Fruit fly (Drosophila melanogaster) whole organism, embryonic: ENCODE results near the gene synr.

ENCODE experiments used
- Bgb ChIP-seq: fragments of 200-800 bp; sonication (Bioruptor generic); IDR thresholded peaks from 2 replicates; pipeline ENCODE4 v1.3.6; 2022; ENCODE audit warnings: missing biosample characterization, missing genetic modification characterization; ENCODE audit not compliant: partially characterized antibody
- BtbVII ChIP-seq: fragments of 200-800 bp; sonication (Bioruptor generic); optimal IDR thresholded peaks from 3 replicates; lab custom pipeline; 2017; ENCODE audit warnings: missing biosample characterization, mild to moderate bottlenecking, missing genetic modification characterization
- CG10959 ChIP-seq: fragments of 200-800 bp; sonication (Bioruptor generic); IDR thresholded peaks from 2 replicates; pipeline ENCODE4 v1.3.6; 2022; ENCODE audit warnings: missing biosample characterization, missing genetic modification characterization
- CG11723 ChIP-seq: fragments of 200-800 bp; sonication (Bioruptor generic); optimal IDR thresholded peaks from 2 replicates; lab custom pipeline; 2017; ENCODE audit warnings: missing biosample characterization, mild to moderate bottlenecking, missing genetic modification characterization
- CG14050 ChIP-seq: fragments of 200-800 bp; sonication (Bioruptor generic); IDR thresholded peaks from 3 replicates; pipeline ENCODE4 v1.3.6; 2022; ENCODE audit warnings: missing biosample characterization, missing genetic modification characterization
- CG15479 ChIP-seq: fragments of 200-800 bp; sonication (Bioruptor generic); optimal IDR thresholded peaks from 3 replicates; lab custom pipeline; 2019; ENCODE audit warnings: missing biosample characterization, mild to moderate bottlenecking, missing genetic modification characterization, moderate library complexity
- CG15514 ChIP-seq: fragments of 200-800 bp; sonication (Bioruptor generic); optimal IDR thresholded peaks from 3 replicates; lab custom pipeline; 2017; ENCODE audit warnings: missing biosample characterization, missing genetic modification characterization, mild to moderate bottlenecking, moderate library complexity, missing genetic modification reagents
- CG15601 ChIP-seq: fragments of 200-800 bp; sonication (Bioruptor generic); optimal IDR thresholded peaks from 3 replicates; lab custom pipeline; 2019; ENCODE audit warnings: missing biosample characterization, mild to moderate bottlenecking, missing genetic modification characterization, moderate library complexity
- CG1647 ChIP-seq: fragments of 200-800 bp; sonication (Bioruptor generic); optimal IDR thresholded peaks from 3 replicates; lab custom pipeline; 2016; ENCODE audit warnings: missing biosample characterization, missing genetic modification characterization
- CG16813 ChIP-seq: fragments of 200-800 bp; sonication (Bioruptor generic); IDR thresholded peaks from 3 replicates; pipeline ENCODE4 v1.3.6; 2022; ENCODE audit warnings: missing biosample characterization, missing genetic modification characterization; ENCODE audit not compliant: partially characterized antibody
- CG17612 ChIP-seq: fragments of 200-800 bp; sonication (Bioruptor generic); IDR thresholded peaks from 2 replicates; pipeline ENCODE4 v1.3.6; 2022; ENCODE audit warnings: missing biosample characterization, missing genetic modification characterization
- CG18619 ChIP-seq: fragments of 200-800 bp; sonication (Bioruptor generic); optimal IDR thresholded peaks from 3 replicates; lab custom pipeline; 2017; ENCODE audit warnings: missing biosample characterization, mild to moderate bottlenecking, missing genetic modification characterization
- CG30431 ChIP-seq: fragments of 200-800 bp; sonication (Bioruptor generic); optimal IDR thresholded peaks from 2 replicates; lab custom pipeline; 2017; ENCODE audit warnings: missing biosample characterization, missing genetic modification characterization
- CG34376 ChIP-seq: fragments of 200-800 bp; sonication (Bioruptor generic); optimal IDR thresholded peaks from 2 replicates; lab custom pipeline; 2018; ENCODE audit warnings: missing biosample characterization, mild to moderate bottlenecking, missing genetic modification characterization
- CG3726 ChIP-seq: fragments of 200-800 bp; sonication (Bioruptor generic); IDR thresholded peaks from 3 replicates; pipeline ENCODE4, ENCODE4 v1.3.6; 2022; ENCODE audit warnings: missing biosample characterization, missing genetic modification characterization
- CG5245 ChIP-seq: fragments of 200-800 bp; sonication (Bioruptor generic); optimal IDR thresholded peaks from 3 replicates; lab custom pipeline; 2016; ENCODE audit warnings: missing biosample characterization, missing genetic modification characterization
- CG8281 ChIP-seq: fragments of 200-800 bp; sonication (Bioruptor generic); optimal IDR thresholded peaks from 2 replicates; lab custom pipeline; 2018; ENCODE audit warnings: missing biosample characterization, mild to moderate bottlenecking, missing genetic modification characterization, moderate library complexity
- CG9215 ChIP-seq: fragments of 200-800 bp; sonication (Bioruptor generic); IDR thresholded peaks from 2 replicates; pipeline ENCODE4 v1.3.6; 2022; ENCODE audit warnings: missing biosample characterization, missing genetic modification characterization
- CTCF ChIP-seq: fragments of 200-800 bp; sonication (Bioruptor generic); optimal IDR thresholded peaks from 2 replicates; lab custom pipeline; 2017; ENCODE audit warnings: missing biosample characterization, mild to moderate bottlenecking, missing genetic modification characterization, moderate library complexity
- CkIIα-i1 ChIP-seq: fragments of 200-800 bp; sonication (Bioruptor generic); IDR thresholded peaks from 2 replicates; pipeline ENCODE4 v1.3.6; 2022; ENCODE audit warnings: missing biosample characterization, missing genetic modification characterization
- E2f2 ChIP-seq: fragments of 200-800 bp; sonication (Bioruptor generic); IDR thresholded peaks from 2 replicates; pipeline ENCODE4 v1.3.6; 2022; ENCODE audit warnings: missing biosample characterization, missing genetic modification characterization
- Six4 ChIP-seq: fragments of 200-800 bp; sonication (Bioruptor generic); optimal IDR thresholded peaks from 2 replicates; lab custom pipeline; 2016; ENCODE audit warnings: missing biosample characterization, missing genetic modification characterization
- Sox100B ChIP-seq: fragments of 200-800 bp; sonication (Bioruptor generic); optimal IDR thresholded peaks from 3 replicates; lab custom pipeline; 2018; ENCODE audit warnings: missing biosample characterization, mild to moderate bottlenecking, missing genetic modification characterization
- ac ChIP-seq: fragments of 200-800 bp; sonication (Bioruptor generic); optimal IDR thresholded peaks from 3 replicates; lab custom pipeline; 2017; ENCODE audit warnings: missing biosample characterization, mild to moderate bottlenecking, missing genetic modification characterization
- bab2 ChIP-seq: fragments of 200-800 bp; sonication (Bioruptor generic); optimal IDR thresholded peaks from 2 replicates; lab custom pipeline; 2016; ENCODE audit warnings: missing biosample characterization, missing genetic modification characterization
- cad ChIP-seq: fragments of >200 bp; optimal IDR thresholded peaks from 2 replicates; lab custom pipeline; 2017; ENCODE audit warnings: missing biosample characterization, missing genetic modification characterization
- chif ChIP-seq, 2 experiments: fragments of 200-800 bp; sonication (Bioruptor generic); optimal IDR thresholded peaks; 3 replicates each; lab custom pipeline; 2016; ENCODE audit warnings: missing biosample characterization in 2 of 2, missing genetic modification characterization in 2 of 2
- chinmo ChIP-seq: fragments of 200-800 bp; sonication (Bioruptor generic); IDR thresholded peaks from 4 replicates; pipeline ENCODE4 v1.3.6; 2022; ENCODE audit warnings: missing biosample characterization, missing genetic modification characterization; ENCODE audit not compliant: partially characterized antibody
- crp ChIP-seq, 2 experiments: fragments of 200-800 bp; sonication (Bioruptor generic); optimal IDR thresholded peaks; 2 replicates in 1 of 2; 3 replicates in 1 of 2; lab custom pipeline; 2017; ENCODE audit warnings: missing biosample characterization in 2 of 2, missing genetic modification characterization in 2 of 2, mild to moderate bottlenecking in 1 of 2, moderate library complexity in 1 of 2
- cwo ChIP-seq: fragments of 200-800 bp; sonication (Bioruptor generic); optimal IDR thresholded peaks from 3 replicates; lab custom pipeline; 2017; ENCODE audit warnings: missing biosample characterization, missing genetic modification characterization, mild to moderate bottlenecking, moderate library complexity, missing genetic modification reagents
- dmrt11E ChIP-seq: fragments of 200-800 bp; sonication (Bioruptor generic); optimal IDR thresholded peaks from 3 replicates; lab custom pipeline; 2018; ENCODE audit warnings: missing biosample characterization, mild to moderate bottlenecking, missing genetic modification characterization, moderate library complexity
- ewg ChIP-seq: fragments of 200-800 bp; sonication (Bioruptor generic); optimal IDR thresholded peaks from 3 replicates; lab custom pipeline; 2017; ENCODE audit warnings: mild to moderate bottlenecking, missing biosample characterization, missing genetic modification reagents, missing genetic modification characterization
- eyg ChIP-seq: fragments of 200-800 bp; sonication (Bioruptor generic); optimal IDR thresholded peaks from 3 replicates; lab custom pipeline; 2016; ENCODE audit warnings: missing biosample characterization, missing genetic modification characterization
- ftz-f1 ChIP-seq: fragments of 200-800 bp; sonication (Bioruptor generic); optimal IDR thresholded peaks from 2 replicates; lab custom pipeline; 2016; ENCODE audit warnings: missing biosample characterization, missing genetic modification characterization
- gcm2 ChIP-seq: fragments of 200-800 bp; sonication (Bioruptor generic); optimal IDR thresholded peaks from 2 replicates; lab custom pipeline; 2016; ENCODE audit warnings: missing biosample characterization, missing genetic modification characterization
- gem ChIP-seq: fragments of 200-800 bp; sonication (Bioruptor generic); optimal IDR thresholded peaks from 2 replicates; lab custom pipeline; 2019; ENCODE audit warnings: missing biosample characterization, mild to moderate bottlenecking, missing genetic modification characterization, moderate library complexity
- h ChIP-seq: fragments of >200 bp; optimal IDR thresholded peaks from 2 replicates; lab custom pipeline; 2017
- her ChIP-seq: fragments of 200-800 bp; sonication (Bioruptor generic); optimal IDR thresholded peaks from 2 replicates; lab custom pipeline; 2016; ENCODE audit warnings: missing biosample characterization, missing genetic modification characterization
- ken ChIP-seq: fragments of 200-800 bp; sonication (Bioruptor generic); IDR thresholded peaks from 3 replicates; pipeline ENCODE4 v1.3.6; 2022; ENCODE audit warnings: missing biosample characterization, missing genetic modification characterization
- kni ChIP-seq: fragments of 200-800 bp; sonication (Bioruptor generic); optimal IDR thresholded peaks from 3 replicates; lab custom pipeline; 2017; ENCODE audit warnings: mild to moderate bottlenecking, missing biosample characterization, missing genetic modification reagents, missing genetic modification characterization
- lbe ChIP-seq: fragments of 200-800 bp; sonication (Bioruptor generic); optimal IDR thresholded peaks from 2 replicates; lab custom pipeline; 2016; ENCODE audit warnings: missing biosample characterization, mild to moderate bottlenecking, missing genetic modification characterization
- lov ChIP-seq, 2 experiments: fragments of 200-800 bp in 1 of 2; fragments of >200 bp in 1 of 2; sonication (Bioruptor generic) in 1 of 2; IDR thresholded peaks in 1 of 2; optimal IDR thresholded peaks in 1 of 2; 2 replicates in 1 of 2; 3 replicates in 1 of 2; pipeline versions ENCODE4 v1.3.6 to Lab custom; 2017 to 2022; ENCODE audit warnings: missing biosample characterization in 1 of 2, missing genetic modification characterization in 1 of 2
- pita ChIP-seq: fragments of 200-800 bp; sonication (Bioruptor generic); optimal IDR thresholded peaks from 2 replicates; lab custom pipeline; 2017; ENCODE audit warnings: missing biosample characterization, mild to moderate bottlenecking, missing genetic modification characterization
- sens ChIP-seq: fragments of 200-800 bp; sonication (Bioruptor generic); peaks from one replicate; lab custom pipeline; 2016; ENCODE audit warnings: missing biosample characterization, missing genetic modification characterization
- sima ChIP-seq: fragments of 200-800 bp; sonication (Bioruptor generic); optimal IDR thresholded peaks from 2 replicates; lab custom pipeline; 2016; ENCODE audit warnings: missing biosample characterization, missing genetic modification characterization
- slp2 ChIP-seq: fragments of 200-800 bp; sonication (Bioruptor generic); optimal IDR thresholded peaks from 2 replicates; lab custom pipeline; 2016; ENCODE audit warnings: missing biosample characterization, missing genetic modification characterization
- sug ChIP-seq: fragments of 200-800 bp; optimal IDR thresholded peaks from 2 replicates; lab custom pipeline; 2019; ENCODE audit warnings: missing biosample characterization, mild to moderate bottlenecking, missing genetic modification characterization, moderate library complexity
- zen ChIP-seq: fragments of 200-800 bp; sonication (Bioruptor generic); optimal IDR thresholded peaks from 3 replicates; lab custom pipeline; 2018; ENCODE audit warnings: missing biosample characterization, mild to moderate bottlenecking, missing genetic modification characterization, moderate library complexity
- zf30C ChIP-seq: fragments of 200-800 bp; sonication (Bioruptor generic); optimal IDR thresholded peaks from 3 replicates; lab custom pipeline; 2018; ENCODE audit warnings: missing biosample characterization, mild to moderate bottlenecking, missing genetic modification characterization
- zfh2 ChIP-seq: fragments of 200-800 bp; sonication (Bioruptor generic); optimal IDR thresholded peaks from 2 replicates; lab custom pipeline; 2016; ENCODE audit warnings: missing biosample characterization, missing genetic modification characterization

synr gene

DNA sequence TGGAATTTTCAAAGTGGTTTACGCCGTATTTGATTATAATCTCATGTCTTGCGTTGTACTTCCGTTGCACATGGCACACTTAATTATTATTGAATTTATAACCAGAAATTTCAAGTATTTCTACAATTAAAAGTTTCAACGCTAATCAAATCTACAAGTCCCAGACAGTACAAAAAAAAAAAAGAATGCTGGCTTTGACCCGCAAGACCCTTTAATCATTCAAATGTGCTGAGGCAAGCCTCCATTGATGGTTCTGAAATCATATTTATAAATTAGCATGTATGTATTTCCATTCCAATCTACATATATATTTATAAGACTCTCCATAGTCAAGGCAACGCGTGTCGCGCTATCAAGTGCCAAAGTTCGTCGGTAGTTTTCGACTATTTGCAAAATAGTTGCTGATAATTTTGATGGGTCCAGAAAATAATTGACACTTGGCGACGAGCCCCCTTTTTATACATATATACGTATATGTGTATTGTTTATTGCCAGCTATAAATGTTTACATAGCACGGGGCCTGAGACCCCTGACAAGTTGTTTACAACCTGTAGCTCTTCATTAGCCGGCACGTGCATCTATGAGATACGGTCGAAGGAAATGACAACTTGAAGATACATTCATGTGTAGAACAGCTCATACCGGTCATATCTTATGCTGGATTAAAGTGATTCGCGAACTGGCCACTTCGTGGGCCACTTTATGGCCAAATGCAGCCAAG is 45.9 kb upstream of the synr start:
- no peak for TF ChIP-seq cad (GFP tag; lab: Kevin White, UChicago)
- TF ChIP-seq sima (GFP tag; lab: Kevin White, UChicago): no peak
- no peak for TF ChIP-seq h (lab: Kevin White, UChicago)
- no peak for TF ChIP-seq zfh2
- TF ChIP-seq CG1647 (GFP tag; lab: Kevin White, UChicago): no peak
- TF ChIP-seq CG16813: 0 out of 3 replicates have a peak, but pooled peaks have one; percentile 8
- no peak for TF ChIP-seq CG18619 (GFP tag; lab: Kevin White, UChicago)
- TF ChIP-seq CG10959 (GFP tag; lab: Robert Waterston, UW): no peak
- no peak for TF ChIP-seq CG5245 (GFP tag; lab: Kevin White, UChicago)
- TF ChIP-seq Sox100B (GFP tag; lab: Kevin White, UChicago): no peak
- peak; percentile 8 for TF ChIP-seq ftz-f1 (GFP tag; lab: Kevin White, UChicago)
- TF ChIP-seq ewg (GFP tag; lab: Kevin White, UChicago): no peak
- no peak for TF ChIP-seq CG15514 (GFP tag; lab: Kevin White, UChicago)
- TF ChIP-seq CG11723 (GFP tag; lab: Kevin White, UChicago): no peak
- peak; percentile 84 for TF ChIP-seq CG34376
- TF ChIP-seq ken (GFP tag; lab: Robert Waterston, UW): no peak
- no peak for TF ChIP-seq CG3726 (GFP tag; lab: Robert Waterston, UW)
- TF ChIP-seq lbe (GFP tag; lab: Kevin White, UChicago): no peak
- no peak for TF ChIP-seq lov (optimal IDR thresholded peaks at IDR 0.05; lab: Kevin White, UChicago)
- TF ChIP-seq lov (GFP tag; IDR thresholded peaks at IDR 0.05; lab: Robert Waterston, UW): no peak
- peak; percentile 22 for TF ChIP-seq sug (tag; lab: Kevin White, UChicago)
- TF ChIP-seq Six4: no peak
- no peak for TF ChIP-seq BtbVII
- TF ChIP-seq CG8281: no peak
- no peak for TF ChIP-seq CG17612 (GFP tag; lab: Robert Waterston, UW)
- TF ChIP-seq E2f2 (GFP tag; lab: Robert Waterston, UW): no peak
- no peak for TF ChIP-seq chif (GFP tag; optimal IDR thresholded peaks at IDR 0.05; lab: Kevin White, UChicago)
- no peak for TF ChIP-seq CkIIα-i1 (GFP tag; lab: Robert Waterston, UW)
- TF ChIP-seq zen: no peak
- TF ChIP-seq chinmo: 0 out of 4 replicates have a peak, but pooled peaks have one; percentile 10
- TF ChIP-seq CG14050 (GFP tag; lab: Robert Waterston, UW): no peak
- no peak for TF ChIP-seq CG15479
- TF ChIP-seq gcm2 (GFP tag; lab: Kevin White, UChicago): no peak
- TF ChIP-seq crp (GFP tag; optimal IDR thresholded peaks at IDR 0.05; lab: Kevin White, UChicago): no peak
- TF ChIP-seq gem (tag; lab: Kevin White, UChicago): peak; percentile 58
- TF ChIP-seq cwo (GFP tag; lab: Kevin White, UChicago): peak; percentile 58
- no peak for TF ChIP-seq pita (GFP tag; lab: Kevin White, UChicago)
- TF ChIP-seq CG30431 (GFP tag; lab: Kevin White, UChicago): no peak
- TF ChIP-seq slp2 (GFP tag; lab: Kevin White, UChicago): no peak
- TF ChIP-seq her: no peak
- no peak for TF ChIP-seq dmrt11E
- no peak for TF ChIP-seq eyg (GFP tag; lab: Kevin White, UChicago)
- no peak for TF ChIP-seq CG15601 (tag; lab: Kevin White, UChicago)
- TF ChIP-seq kni (GFP tag; lab: Kevin White, UChicago): no peak
- TF ChIP-seq Bgb (GFP tag; lab: Robert Waterston, UW): no peak
- no peak for TF ChIP-seq bab2 (GFP tag; lab: Kevin White, UChicago)
- no peak for TF ChIP-seq ac
- no peak for TF ChIP-seq CTCF (GFP tag; lab: Kevin White, UChicago)
- TF ChIP-seq sens (GFP tag; lab: Kevin White, UChicago): peak; percentile 58
- TF ChIP-seq zf30C: no peak
- no peak for TF ChIP-seq CG9215 (GFP tag; lab: Robert Waterston, UW)
